Worm (Caenorhabditis elegans) whole organism, L2 larva: ENCODE data around the gene C12D8.20.
A peak's percentile ranks its signal among the peaks of the same experiment; 100 is the strongest.

ENCODE experiments used
- ZK546.5 ChIP-seq: sonication (generic microtip); optimal IDR thresholded peaks from 2 replicates; lab custom pipeline; 2017; ENCODE audit warnings: missing biosample characterization, missing genetic modification characterization
- ama-1 ChIP-seq: fragments of 150-350 bp; optimal IDR thresholded peaks from 2 replicates; lab custom pipeline; 2018; ENCODE audit warnings: inconsistent platforms
- ceh-16 ChIP-seq: fragments of 150-350 bp; optimal IDR thresholded peaks from 2 replicates; lab custom pipeline; 2014; ENCODE audit warnings: missing biosample characterization, missing genetic modification characterization
- mab-5 ChIP-seq: fragments of 150-350 bp; optimal IDR thresholded peaks from 2 replicates; lab custom pipeline; 2014; ENCODE audit warnings: missing biosample characterization, missing genetic modification characterization
- unc-55 ChIP-seq: fragments of 150-350 bp; sonication (generic microtip); optimal IDR thresholded peaks from 3 replicates; lab custom pipeline; 2014; ENCODE audit warnings: missing biosample characterization, missing genetic modification reagents, missing genetic modification characterization

ce11 chrV:10238665-10239064 is 16.6 kb downstream of the C12D8.20 start, which contains the start of gene fubl-1:
- TF ChIP-seq mab-5 (no peak), ZK546.5 (no peak), ama-1 (lab: Kevin White, UChicago) (peak; percentile 29), unc-55 (peak; percentile 33), ceh-16 (no peak)
